Fruit fly (Drosophila melanogaster) whole organism, embryonic: ENCODE measurements around the gene slmb.
A peak's percentile ranks its signal among the peaks of the same experiment; 100 is the strongest.

Experiments
- ATbp ChIP-seq: fragments of 200-800 bp; sonication (Bioruptor generic); optimal IDR thresholded peaks from 2 replicates; lab custom pipeline; 2017; ENCODE audit warnings: missing biosample characterization, mild to moderate bottlenecking, missing genetic modification characterization, missing genetic modification reagents
- Atf6 ChIP-seq: fragments of 200-800 bp; sonication (Bioruptor generic); IDR thresholded peaks from 2 replicates; pipeline ENCODE4 v1.3.6; 2022; ENCODE audit warnings: missing biosample characterization, missing genetic modification characterization
- BEAF-32 ChIP-seq: fragments of 200-800 bp; sonication (Bioruptor generic); optimal IDR thresholded peaks from 3 replicates; lab custom pipeline; 2017; ENCODE audit warnings: missing biosample characterization, missing genetic modification characterization, mild to moderate bottlenecking, moderate library complexity, missing genetic modification reagents
- Bgb ChIP-seq: fragments of 200-800 bp; sonication (Bioruptor generic); IDR thresholded peaks from 2 replicates; pipeline ENCODE4 v1.3.6; 2022; ENCODE audit warnings: missing biosample characterization, missing genetic modification characterization; ENCODE audit not compliant: partially characterized antibody
- CG10267 ChIP-seq: fragments of 200-800 bp; sonication (Bioruptor generic); optimal IDR thresholded peaks from 2 replicates; lab custom pipeline; 2018; ENCODE audit warnings: missing biosample characterization, mild to moderate bottlenecking, missing genetic modification characterization, moderate library complexity
- CG10274 ChIP-seq: fragments of 200-800 bp; sonication (Bioruptor generic); optimal IDR thresholded peaks from 3 replicates; lab custom pipeline; 2017; ENCODE audit warnings: missing biosample characterization, mild to moderate bottlenecking, missing genetic modification characterization
- CG17186 ChIP-seq: fragments of 200-800 bp; sonication (Bioruptor generic); optimal IDR thresholded peaks from 3 replicates; lab custom pipeline; 2017; ENCODE audit warnings: missing biosample characterization, missing genetic modification reagents, missing genetic modification characterization
- CG17568 ChIP-seq: fragments of 200-800 bp; sonication (Bioruptor generic); optimal IDR thresholded peaks from 2 replicates; lab custom pipeline; 2018; ENCODE audit warnings: missing biosample characterization, mild to moderate bottlenecking, missing genetic modification characterization, moderate library complexity
- CG17829 ChIP-seq: fragments of 200-800 bp; optimal IDR thresholded peaks from 2 replicates; lab custom pipeline; 2019; ENCODE audit warnings: missing biosample characterization, mild to moderate bottlenecking, missing genetic modification characterization, moderate library complexity
- CG2678 ChIP-seq: fragments of 200-800 bp; sonication (Bioruptor generic); optimal IDR thresholded peaks from 3 replicates; lab custom pipeline; 2019; ENCODE audit warnings: missing biosample characterization, mild to moderate bottlenecking, missing genetic modification characterization, moderate library complexity
- CG2712 ChIP-seq: fragments of 200-800 bp; optimal IDR thresholded peaks from 3 replicates; lab custom pipeline; 2019; ENCODE audit warnings: missing biosample characterization, mild to moderate bottlenecking, missing genetic modification characterization, moderate library complexity
- CG33213 ChIP-seq: fragments of 200-800 bp; sonication (Bioruptor generic); optimal IDR thresholded peaks from 3 replicates; lab custom pipeline; 2016; ENCODE audit warnings: missing biosample characterization, missing genetic modification characterization
- CG3726 ChIP-seq: fragments of 200-800 bp; sonication (Bioruptor generic); IDR thresholded peaks from 3 replicates; pipeline ENCODE4, ENCODE4 v1.3.6; 2022; ENCODE audit warnings: missing biosample characterization, missing genetic modification characterization
- Dref ChIP-seq: fragments of 200-800 bp; sonication (Bioruptor generic); IDR thresholded peaks from 2 replicates; pipeline ENCODE4 v1.3.6; 2022; ENCODE audit warnings: missing biosample characterization, missing genetic modification characterization
- Eip74EF ChIP-seq, 2 experiments: fragments of 200-800 bp in 1 of 2; fragments of >200 bp in 1 of 2; sonication (Bioruptor generic) in 1 of 2; optimal IDR thresholded peaks; 2 replicates each; lab custom pipeline; 2017 to 2019; ENCODE audit warnings: missing biosample characterization in 2 of 2, missing genetic modification characterization in 2 of 2, mild to moderate bottlenecking in 1 of 2, moderate library complexity in 1 of 2
- Fer2 ChIP-seq: fragments of 200-800 bp; sonication (Bioruptor generic); optimal IDR thresholded peaks from 2 replicates; lab custom pipeline; 2018; ENCODE audit warnings: missing biosample characterization, mild to moderate bottlenecking, missing genetic modification characterization, moderate library complexity
- HLH3B ChIP-seq: fragments of 200-800 bp; sonication (Bioruptor generic); IDR thresholded peaks from 2 replicates; pipeline ENCODE4 v1.3.6; 2022; ENCODE audit warnings: missing biosample characterization, missing genetic modification characterization
- NC2β ChIP-seq: fragments of 200-800 bp; sonication (Bioruptor generic); optimal IDR thresholded peaks from 2 replicates; lab custom pipeline; 2016; ENCODE audit warnings: missing biosample characterization, missing genetic modification characterization
- Nf-YB ChIP-seq: fragments of 200-800 bp; sonication (Bioruptor generic); optimal IDR thresholded peaks from 3 replicates; lab custom pipeline; 2019; ENCODE audit warnings: missing biosample characterization, mild to moderate bottlenecking, missing genetic modification characterization, moderate library complexity
- Rfx ChIP-seq: fragments of 200-800 bp; sonication (Bioruptor generic); IDR thresholded peaks from 2 replicates; pipeline ENCODE4 v1.3.6; 2022; ENCODE audit warnings: missing biosample characterization, missing genetic modification characterization
- Sin3A ChIP-seq: fragments of >200 bp; optimal IDR thresholded peaks from 2 replicates; lab custom pipeline; 2018
- amos ChIP-seq: fragments of 200-800 bp; sonication (Bioruptor generic); IDR thresholded peaks from 2 replicates; pipeline ENCODE4 v1.3.6; 2022; ENCODE audit warnings: missing biosample characterization, missing genetic modification characterization; ENCODE audit not compliant: partially characterized antibody
- ara ChIP-seq: fragments of 200-800 bp; sonication (Bioruptor generic); IDR thresholded peaks from 2 replicates; pipeline ENCODE4 v1.3.6; 2022; ENCODE audit warnings: missing biosample characterization, missing genetic modification characterization
- ash1 ChIP-seq: fragments of 200-800 bp; sonication (Bioruptor generic); optimal IDR thresholded peaks from 2 replicates; lab custom pipeline; 2018; ENCODE audit warnings: missing biosample characterization, mild to moderate bottlenecking, missing genetic modification characterization
- bowl ChIP-seq: fragments of 200-800 bp; sonication (Bioruptor generic); IDR thresholded peaks from 2 replicates; pipeline ENCODE4 v1.3.6; 2022; ENCODE audit warnings: missing biosample characterization, missing genetic modification characterization
- ci ChIP-seq: fragments of 200-800 bp; sonication (Bioruptor generic); IDR thresholded peaks from 3 replicates; pipeline ENCODE4 v1.3.6; 2022; ENCODE audit warnings: missing biosample characterization, missing genetic modification characterization
- cwo ChIP-seq: fragments of 200-800 bp; sonication (Bioruptor generic); optimal IDR thresholded peaks from 3 replicates; lab custom pipeline; 2017; ENCODE audit warnings: missing biosample characterization, missing genetic modification characterization, mild to moderate bottlenecking, moderate library complexity, missing genetic modification reagents
- dm ChIP-seq: fragments of 200-800 bp; sonication (Bioruptor generic); optimal IDR thresholded peaks from 3 replicates; lab custom pipeline; 2016; ENCODE audit warnings: missing biosample characterization, missing genetic modification characterization
- fd102C ChIP-seq: fragments of 200-800 bp; sonication (Bioruptor generic); optimal IDR thresholded peaks from 2 replicates; lab custom pipeline; 2018; ENCODE audit warnings: missing biosample characterization, mild to moderate bottlenecking, missing genetic modification characterization, moderate library complexity
- gfzf ChIP-seq: fragments of 200-800 bp; sonication (Bioruptor generic); optimal IDR thresholded peaks from 2 replicates; lab custom pipeline; 2016; ENCODE audit warnings: missing biosample characterization, mild to moderate bottlenecking, missing genetic modification characterization, moderate library complexity
- ken ChIP-seq: fragments of 200-800 bp; sonication (Bioruptor generic); IDR thresholded peaks from 3 replicates; pipeline ENCODE4 v1.3.6; 2022; ENCODE audit warnings: missing biosample characterization, missing genetic modification characterization
- lilli ChIP-seq: fragments of 200-800 bp; sonication (Bioruptor generic); optimal IDR thresholded peaks from 3 replicates; lab custom pipeline; 2016; ENCODE audit warnings: missing biosample characterization, missing genetic modification characterization
- mam ChIP-seq: fragments of 200-800 bp; sonication (Bioruptor generic); optimal IDR thresholded peaks from 3 replicates; lab custom pipeline; 2016; ENCODE audit warnings: missing biosample characterization, missing genetic modification characterization
- org-1 ChIP-seq: fragments of 200-800 bp; sonication (Bioruptor generic); optimal IDR thresholded peaks from 2 replicates; lab custom pipeline; 2017; ENCODE audit warnings: missing biosample characterization, missing genetic modification characterization
- pzg ChIP-seq: fragments of 200-800 bp; sonication (Bioruptor generic); optimal IDR thresholded peaks from 3 replicates; lab custom pipeline; 2018; ENCODE audit warnings: missing biosample characterization, mild to moderate bottlenecking, missing genetic modification characterization, moderate library complexity
- sc ChIP-seq, 3 experiments: fragments of >200 bp in 2 of 3; fragments of 200-800 bp in 1 of 3; sonication (Bioruptor generic) in 1 of 3; optimal IDR thresholded peaks; 2 replicates in 2 of 3; 3 replicates in 1 of 3; lab custom pipeline; 2017; ENCODE audit warnings: mild to moderate bottlenecking in 1 of 3, missing biosample characterization in 1 of 3, missing genetic modification characterization in 1 of 3, missing genetic modification reagents in 1 of 3
- sens ChIP-seq: fragments of 200-800 bp; sonication (Bioruptor generic); peaks from one replicate; lab custom pipeline; 2016; ENCODE audit warnings: missing biosample characterization, missing genetic modification characterization
- slbo ChIP-seq: fragments of 200-800 bp; sonication (Bioruptor generic); IDR thresholded peaks from 2 replicates; pipeline ENCODE4 v1.3.6; 2022; ENCODE audit warnings: missing biosample characterization, missing genetic modification characterization
- sr ChIP-seq: fragments of 200-800 bp; sonication (Bioruptor generic); IDR thresholded peaks from 3 replicates; pipeline ENCODE4 v1.3.6; 2022; ENCODE audit warnings: missing biosample characterization, missing genetic modification characterization
- stc ChIP-seq: fragments of 200-800 bp; sonication (Bioruptor generic); IDR thresholded peaks from 2 replicates; pipeline ENCODE4 v1.3.6; 2022; ENCODE audit warnings: missing biosample characterization, missing genetic modification characterization
- stwl ChIP-seq: fragments of 200-800 bp; sonication (Bioruptor generic); optimal IDR thresholded peaks from 3 replicates; lab custom pipeline; 2018; ENCODE audit warnings: missing biosample characterization, mild to moderate bottlenecking, missing genetic modification characterization, moderate library complexity
- tx ChIP-seq: fragments of 200-800 bp; sonication (Bioruptor generic); optimal IDR thresholded peaks from 2 replicates; lab custom pipeline; 2016; ENCODE audit warnings: missing biosample characterization, missing genetic modification characterization
- yki ChIP-seq: fragments of >200 bp; optimal IDR thresholded peaks from 3 replicates; lab custom pipeline; 2018

The slmb gene

DNA sequence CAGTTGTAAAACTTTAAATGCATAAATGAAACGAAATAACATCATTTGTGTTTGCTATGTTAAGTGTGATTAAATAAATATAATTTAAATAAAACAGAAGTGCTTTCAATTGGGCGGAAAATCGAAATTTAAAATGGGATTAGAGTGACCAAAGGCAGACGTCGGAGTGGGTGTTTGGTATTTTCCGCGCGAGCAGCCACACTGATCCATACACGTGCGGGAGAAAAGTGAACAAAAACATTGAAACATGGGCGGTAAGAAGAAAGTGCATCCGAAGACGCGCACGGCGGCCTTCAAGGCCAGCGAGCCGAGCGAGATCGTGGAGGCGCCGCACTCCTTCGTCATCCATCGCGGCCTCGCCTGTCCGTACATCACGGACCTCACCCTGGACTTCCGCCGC is 11.2 kb downstream of the slmb start, which contains the start of gene ppan (continued):
- TF ChIP-seq ken (GFP tag; lab: Robert Waterston, UW) (no peak), org-1 (GFP tag; lab: Kevin White, UChicago) (no peak), Rfx (GFP tag; lab: Robert Waterston, UW) (no peak), sc (optimal IDR thresholded peaks at IDR 0.05; lab: Kevin White, UChicago) (no peak), sc (GFP tag; optimal IDR thresholded peaks at IDR 0.05; lab: Kevin White, UChicago) (no peak), dm (peak; percentile 96), stc (no peak), stwl (tag; lab: Kevin White, UChicago) (peak; percentile 75), ATbp (GFP tag; lab: Kevin White, UChicago) (no peak), yki (lab: Kevin White, UChicago) (no peak), Dref (peak; percentile 44), ci (GFP tag; lab: Robert Waterston, UW) (peak; percentile 30; the same call in 1 of the 3 replicates), Eip74EF (GFP tag; optimal IDR thresholded peaks at IDR 0.05; lab: Kevin White, UChicago) (no peak), fd102C (no peak), CG17186 (peak; percentile 46), Fer2 (tag; lab: Kevin White, UChicago) (no peak), lilli (GFP tag; lab: Kevin White, UChicago) (no peak), pzg (GFP tag; lab: Kevin White, UChicago) (peak; percentile 78), CG2678 (tag; lab: Kevin White, UChicago) (no peak), amos (GFP tag; lab: Robert Waterston, UW) (peak; percentile 36; the same call in 1 of the 2 replicates), Atf6 (GFP tag; lab: Robert Waterston, UW) (no peak), gfzf (GFP tag; lab: Kevin White, UChicago) (peak; percentile 85), CG2712 (tag; lab: Kevin White, UChicago) (peak; percentile 8), ara (no peak), Sin3A (peak; percentile 6), Bgb (peak; percentile 53), CG17568 (GFP tag; lab: Kevin White, UChicago) (no peak), NC2β (peak; percentile 2), CG3726 (GFP tag; lab: Robert Waterston, UW) (no peak), slbo (no peak), BEAF-32 (GFP tag; lab: Kevin White, UChicago) (peak; percentile 39), HLH3B (GFP tag; lab: Robert Waterston, UW) (no peak), sens (peak; percentile 3), bowl (GFP tag; lab: Robert Waterston, UW) (no peak), mam (GFP tag; lab: Kevin White, UChicago) (no peak), CG17829 (tag; lab: Kevin White, UChicago) (peak; percentile 11), CG33213 (no peak), cwo (peak; percentile 97), Nf-YB (GFP tag; lab: Kevin White, UChicago) (no peak), sr (no peak), CG10267 (peak; percentile 31), tx (GFP tag; lab: Kevin White, UChicago) (no peak), ash1 (GFP tag; lab: Kevin White, UChicago) (no peak), CG10274 (GFP tag; lab: Kevin White, UChicago) (no peak)
- TF ChIP-seq, all 482 proteins: peak for 56
